Fruit fly (Drosophila melanogaster) whole organism, adult: Measurements from ENCODE around the gene CG14817.
A peak's percentile ranks its signal among the peaks of the same experiment; 100 is the strongest.

Experiments
- CG33017 ChIP-seq: fragments of 200-800 bp; sonication (Bioruptor generic); optimal IDR thresholded peaks from 2 replicates; lab custom pipeline; 2018; ENCODE audit warnings: missing biosample characterization, mild to moderate bottlenecking, missing genetic modification characterization, moderate library complexity
- CG7045 ChIP-seq: fragments of 200-800 bp; sonication (Bioruptor generic); optimal IDR thresholded peaks from 2 replicates; lab custom pipeline; 2017; ENCODE audit warnings: missing biosample characterization, mild to moderate bottlenecking, missing genetic modification characterization
- Hr96 ChIP-seq: fragments of 200-800 bp; sonication (Bioruptor generic); optimal IDR thresholded peaks from 2 replicates; lab custom pipeline; 2016; ENCODE audit warnings: missing biosample characterization, missing genetic modification characterization
- Mnt ChIP-seq: fragments of 200-800 bp; sonication (Bioruptor generic); optimal IDR thresholded peaks from 2 replicates; lab custom pipeline; 2016; ENCODE audit warnings: missing biosample characterization, mild to moderate bottlenecking, missing genetic modification characterization
- bab1 ChIP-seq: fragments of 200-800 bp; sonication (Bioruptor generic); optimal IDR thresholded peaks from 3 replicates; lab custom pipeline; 2019; ENCODE audit warnings: missing biosample characterization, mild to moderate bottlenecking, missing genetic modification characterization, moderate library complexity
- ovo ChIP-seq: fragments of 200-800 bp; sonication (Bioruptor generic); optimal IDR thresholded peaks from 2 replicates; lab custom pipeline; 2016; ENCODE audit warnings: missing biosample characterization, missing genetic modification characterization
- toe ChIP-seq: fragments of 200-800 bp; sonication (Bioruptor generic); optimal IDR thresholded peaks from 2 replicates; lab custom pipeline; 2016; ENCODE audit warnings: missing biosample characterization, missing genetic modification characterization

DNA sequence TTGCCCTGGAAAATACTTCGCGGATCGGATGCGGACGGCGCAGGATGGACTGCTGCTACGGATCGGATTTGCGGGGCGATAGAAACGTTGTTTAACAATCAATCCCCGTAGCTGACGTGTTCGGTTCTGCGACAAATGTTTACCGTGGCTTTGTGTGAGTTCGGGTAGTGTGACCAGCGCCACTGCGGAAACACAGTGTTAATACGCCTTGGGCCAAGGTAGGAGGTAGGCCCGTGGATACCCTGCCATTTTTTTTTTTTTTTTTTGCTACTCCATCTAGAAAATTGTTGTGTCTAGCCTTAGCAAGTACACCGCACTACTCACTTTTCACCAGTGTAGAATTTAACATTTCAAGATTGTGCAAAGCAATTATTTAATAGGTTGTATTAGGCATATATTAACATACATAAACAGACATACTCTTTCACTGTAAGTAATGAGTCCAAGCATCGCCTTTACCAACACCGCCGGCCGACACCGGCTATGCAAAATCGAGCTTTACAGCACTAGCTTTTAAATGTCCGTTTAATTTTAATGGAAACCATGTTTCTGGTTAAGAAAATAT is 15.4 kb downstream of the CG14817 start, which contains the start of gene deltaCOP:
- TF ChIP-seq toe (no peak), bab1 (GFP tag; lab: Kevin White, UChicago) (peak; percentile 75), Mnt (GFP tag; lab: Kevin White, UChicago) (peak; percentile 90), ovo (GFP tag; lab: Kevin White, UChicago) (peak; percentile 88), CG33017 (tag; lab: Kevin White, UChicago) (peak; percentile 61), Hr96 (GFP tag; lab: Kevin White, UChicago) (no peak), CG7045 (GFP tag; lab: Kevin White, UChicago) (peak; percentile 53)
